Worm (Caenorhabditis elegans): ENCODE results near the gene gtf-2A2.

gtf-2A2 gene

DNA sequence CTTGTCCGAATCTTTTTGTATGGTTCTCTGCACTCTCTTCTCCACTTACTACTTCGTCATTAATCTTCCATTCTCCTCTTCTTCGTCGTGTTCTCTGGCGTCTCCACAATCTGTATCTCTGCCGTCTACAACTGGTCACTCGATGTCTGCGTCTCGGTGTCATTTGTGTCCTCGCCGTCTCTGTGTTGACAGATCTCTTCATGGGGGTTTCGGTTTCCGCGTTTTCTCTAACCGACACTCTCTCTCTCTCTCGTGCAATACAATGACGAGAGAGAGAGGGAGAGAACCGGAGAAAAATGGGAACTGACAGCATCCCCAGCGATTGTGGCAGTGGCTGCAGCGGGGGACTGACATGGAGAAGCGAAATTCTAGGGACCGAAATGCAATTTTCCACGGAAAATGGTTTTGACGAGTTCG lies 12.0 kb upstream of the gtf-2A2 start (continued):
- TF ChIP-seq aly-2 (tag; optimal IDR thresholded peaks at IDR 0.05) (peak; percentile 95), sptf-1 (tag; optimal IDR thresholded peaks at IDR 0.05) (no peak), grh-1 (GFP tag; IDR thresholded peaks at IDR 0.05) (peak; percentile 99), elt-3 (tag; optimal IDR thresholded peaks at IDR 0.05) (peak in 5 of 6 experiments; percentile 79 to 99 (median 94)), zip-4 (GFP tag; optimal IDR thresholded peaks at IDR 0.05) (peak; percentile 90), nhr-20 (tag; optimal IDR thresholded peaks at IDR 0.05) (peak; percentile 100), mef-2 (tag; optimal IDR thresholded peaks at IDR 0.05) (peak; percentile 98), hlh-4 (tag; optimal IDR thresholded peaks at IDR 0.05) (no peak), snpc-4 (tag; optimal IDR thresholded peaks at IDR 0.05) (peak; percentile 75), ceh-63 (GFP tag; optimal IDR thresholded peaks at IDR 0.05) (peak; percentile 62), mab-9 (GFP tag; IDR thresholded peaks at IDR 0.05) (peak; percentile 99), nhr-28 (tag; optimal IDR thresholded peaks at IDR 0.05) (peak; percentile 14), swsn-7 (tag; optimal IDR thresholded peaks at IDR 0.05) (peak; percentile 100), lin-13 (GFP tag; optimal IDR thresholded peaks at IDR 0.05) (peak; percentile 99), unc-86 (tag; optimal IDR thresholded peaks at IDR 0.05) (peak; percentile 100), lin-15B (tag; optimal IDR thresholded peaks at IDR 0.05) (peak; percentile 53), nhr-85 (tag) (peak; percentile 100), pqm-1 (tag; optimal IDR thresholded peaks at IDR 0.05) (peak; percentile 73), ceh-88 (GFP tag; IDR thresholded peaks at IDR 0.05) (peak; percentile 91), lsy-2 (tag; optimal IDR thresholded peaks at IDR 0.05) (peak; percentile 97), egl-27 (tag; optimal IDR thresholded peaks at IDR 0.05) (peak; percentile 100), tbx-2 (tag; optimal IDR thresholded peaks at IDR 0.05) (peak; percentile 100), mdl-1 (tag; optimal IDR thresholded peaks at IDR 0.05) (peak; percentile 92 to 99), snu-23 (GFP tag; optimal IDR thresholded peaks at IDR 0.05) (peak; percentile 99), dsc-1 (tag; optimal IDR thresholded peaks at IDR 0.05) (peak; percentile 99), irx-1 (tag; optimal IDR thresholded peaks at IDR 0.05) (peak; percentile 99), unc-130 (tag; optimal IDR thresholded peaks at IDR 0.05) (peak; percentile 91), aha-1 (tag; optimal IDR thresholded peaks at IDR 0.05) (peak; percentile 73), dpl-1 (GFP tag; optimal IDR thresholded peaks at IDR 0.05) (peak; percentile 80 to 86 (median 81)), fkh-10 (GFP tag; optimal IDR thresholded peaks at IDR 0.05) (peak; percentile 97), fos-1 (tag; optimal IDR thresholded peaks at IDR 0.05) (peak; percentile 97), nhr-237 (tag; optimal IDR thresholded peaks at IDR 0.05) (peak; percentile 99), alr-1 (tag; optimal IDR thresholded peaks at IDR 0.05; ENCODE audit: borderline replicate concordance) (no peak), hpl-2 (GFP tag; optimal IDR thresholded peaks at IDR 0.05) (peak; percentile 97), efl-1 (optimal IDR thresholded peaks at IDR 0.05) (peak; percentile 94 to 98), efl-1 (GFP tag; optimal IDR thresholded peaks at IDR 0.05 in 1 of 2) (peak; percentile 73 to 98), mep-1 (tag; optimal IDR thresholded peaks at IDR 0.05) (peak; percentile 99), C34B4.2 (tag; optimal IDR thresholded peaks at IDR 0.05) (peak; percentile 73), unc-98 (GFP tag; IDR thresholded peaks at IDR 0.05) (peak; percentile 72)

DNA sequence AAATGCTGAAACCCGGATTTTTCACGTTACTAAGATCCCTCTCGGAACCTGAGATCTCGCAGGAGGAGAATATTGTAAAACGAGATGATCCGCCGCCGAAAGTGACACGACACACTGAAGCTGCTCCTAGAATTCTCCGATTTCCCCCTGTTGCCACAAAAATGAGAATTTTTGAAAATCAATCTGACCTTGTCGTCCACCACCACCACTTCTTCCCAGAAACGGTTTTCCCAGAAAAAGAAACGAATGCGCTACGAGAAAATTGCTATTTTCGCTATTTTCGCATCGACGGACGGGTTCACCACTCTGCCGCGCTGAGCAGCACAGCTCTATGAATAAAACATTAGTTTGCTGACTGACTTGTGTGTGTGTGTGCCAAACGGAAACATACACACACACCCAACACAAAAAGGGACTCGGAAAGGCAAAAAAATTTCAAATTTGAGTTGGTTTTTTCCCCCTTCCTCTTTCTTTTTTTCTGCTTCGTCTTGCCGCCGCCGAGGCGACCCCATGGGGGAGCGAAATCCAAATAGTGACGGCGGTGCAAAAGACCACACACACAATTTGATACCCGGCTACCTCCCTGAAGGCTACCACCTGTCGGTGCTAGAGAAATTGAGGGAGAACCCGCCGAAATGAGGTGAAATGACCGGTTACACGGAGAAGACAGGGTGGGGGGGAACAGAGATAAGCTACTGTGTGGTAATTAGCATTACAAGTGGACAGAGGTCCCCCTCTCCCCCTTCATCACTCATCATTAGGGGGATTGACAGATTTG lies 11.2 kb upstream of the gtf-2A2 start:
- TF ChIP-seq ceh-88 (GFP tag; IDR thresholded peaks at IDR 0.05) (no peak), isw-1 (GFP tag; IDR thresholded peaks at IDR 0.05) (no peak), lin-15B (tag; optimal IDR thresholded peaks at IDR 0.05) (no peak), nhr-71 (tag; optimal IDR thresholded peaks at IDR 0.05) (peak; percentile 19), egl-13 (tag; optimal IDR thresholded peaks at IDR 0.05) (peak; percentile 13), C34B4.2 (tag; optimal IDR thresholded peaks at IDR 0.05) (no peak), jun-1 (tag; optimal IDR thresholded peaks at IDR 0.05) (no peak), nhr-47 (tag; optimal IDR thresholded peaks at IDR 0.05) (peak; percentile 11), unc-130 (tag; optimal IDR thresholded peaks at IDR 0.05) (no peak), efl-3 (GFP tag; optimal IDR thresholded peaks at IDR 0.05) (no peak), rnt-1 (tag; optimal IDR thresholded peaks at IDR 0.05) (peak; percentile 19), nhr-85 (tag) (peak; percentile 58), hpl-2 (GFP tag; optimal IDR thresholded peaks at IDR 0.05) (no peak), unc-30 (tag; optimal IDR thresholded peaks at IDR 0.05) (no peak), lsy-2 (tag; optimal IDR thresholded peaks at IDR 0.05) (peak in 1 of 2 experiments; percentile 25), ces-1 (GFP tag; optimal IDR thresholded peaks at IDR 0.05) (no peak), ceh-82 (tag; optimal IDR thresholded peaks at IDR 0.05) (peak in 1 of 3 experiments; percentile 34), sup-37 (GFP tag; optimal IDR thresholded peaks at IDR 0.05) (no peak), nhr-19 (GFP tag; conservative IDR thresholded peaks at IDR 0.05) (no peak), unc-98 (GFP tag; IDR thresholded peaks at IDR 0.05) (no peak), mef-2 (tag; optimal IDR thresholded peaks at IDR 0.05) (peak; percentile 2), mdl-1 (tag; optimal IDR thresholded peaks at IDR 0.05) (no peak)

Measured in whole organism, L1 larva.